Fruit fly (Drosophila melanogaster) S2 (cell line): ENCODE data around the gene CG13634.

ENCODE experiments used
- CG8478 ChIP-seq: fragments of >200 bp; optimal IDR thresholded peaks from 2 replicates; lab custom pipeline; 2018
- CTCF ChIP-seq, 2 experiments: fragments of >200 bp; optimal IDR thresholded peaks; 2 replicates each; lab custom pipeline; 2018

Gene CG13634

dm6 chr3R:24766684-24767083 is 23.3 kb downstream of the CG13634 start:
- TF ChIP-seq CTCF (optimal IDR thresholded peaks at IDR 0.05; lab: Kevin White, UChicago) (no peak), CG8478 (no peak)

DNA sequence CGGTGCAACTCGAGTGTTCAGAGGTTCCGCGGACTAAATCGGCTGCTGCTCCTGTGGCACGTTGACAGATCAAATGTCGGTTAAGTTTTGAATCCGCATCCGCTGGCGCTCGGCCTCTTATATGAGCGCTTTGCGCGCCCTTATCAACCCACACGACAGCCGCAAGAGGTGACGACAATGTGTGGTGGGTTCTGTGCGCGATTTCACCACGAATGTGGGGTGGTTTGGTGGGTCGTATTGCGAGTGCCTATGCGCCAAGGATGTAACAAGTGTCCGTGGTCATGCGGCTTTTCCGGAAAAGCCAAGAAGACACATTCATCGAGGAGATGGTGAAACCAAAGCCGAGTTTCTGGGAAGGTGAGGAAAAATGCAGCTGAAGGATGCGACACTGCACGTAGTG is 25.0 kb downstream of the CG13634 start, which contains the start of gene AstA:
Gene AstA (minus strand): TSS at position 101 of the 400 bp plus-strand sequence.
- TF ChIP-seq CG8478 = no peak
- no peak for TF ChIP-seq CTCF (optimal IDR thresholded peaks at IDR 0.05; lab: Kevin White, UChicago)

DNA sequence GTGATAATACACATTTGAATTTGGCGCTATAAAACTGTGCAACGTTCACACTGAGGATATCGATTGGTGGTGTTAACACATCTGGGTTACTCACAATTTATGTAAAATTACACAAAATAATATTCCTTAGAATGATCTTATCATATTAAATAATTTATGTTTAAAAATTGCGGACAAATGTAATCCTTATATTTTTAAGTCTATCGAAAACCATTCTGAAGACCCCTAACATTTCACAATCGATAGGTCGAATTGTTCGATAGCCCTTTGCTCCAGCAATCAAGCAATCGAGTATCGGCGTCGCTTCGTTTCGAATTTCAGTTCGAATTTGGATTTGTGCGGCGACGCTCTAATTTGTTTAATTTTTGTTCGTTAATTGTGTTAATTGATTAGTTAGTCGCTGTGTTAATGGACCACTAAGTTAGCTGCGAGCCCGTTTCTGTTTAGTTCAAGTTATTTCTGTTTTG is 36.3 kb downstream of the CG13634 start, which contains the start of gene asp:
Gene asp (plus strand): TSS at position 289 of the 467 bp plus-strand sequence.
- TF ChIP-seq CTCF (optimal IDR thresholded peaks at IDR 0.05; lab: Kevin White, UChicago) (no peak), CG8478 (no peak)

DNA sequence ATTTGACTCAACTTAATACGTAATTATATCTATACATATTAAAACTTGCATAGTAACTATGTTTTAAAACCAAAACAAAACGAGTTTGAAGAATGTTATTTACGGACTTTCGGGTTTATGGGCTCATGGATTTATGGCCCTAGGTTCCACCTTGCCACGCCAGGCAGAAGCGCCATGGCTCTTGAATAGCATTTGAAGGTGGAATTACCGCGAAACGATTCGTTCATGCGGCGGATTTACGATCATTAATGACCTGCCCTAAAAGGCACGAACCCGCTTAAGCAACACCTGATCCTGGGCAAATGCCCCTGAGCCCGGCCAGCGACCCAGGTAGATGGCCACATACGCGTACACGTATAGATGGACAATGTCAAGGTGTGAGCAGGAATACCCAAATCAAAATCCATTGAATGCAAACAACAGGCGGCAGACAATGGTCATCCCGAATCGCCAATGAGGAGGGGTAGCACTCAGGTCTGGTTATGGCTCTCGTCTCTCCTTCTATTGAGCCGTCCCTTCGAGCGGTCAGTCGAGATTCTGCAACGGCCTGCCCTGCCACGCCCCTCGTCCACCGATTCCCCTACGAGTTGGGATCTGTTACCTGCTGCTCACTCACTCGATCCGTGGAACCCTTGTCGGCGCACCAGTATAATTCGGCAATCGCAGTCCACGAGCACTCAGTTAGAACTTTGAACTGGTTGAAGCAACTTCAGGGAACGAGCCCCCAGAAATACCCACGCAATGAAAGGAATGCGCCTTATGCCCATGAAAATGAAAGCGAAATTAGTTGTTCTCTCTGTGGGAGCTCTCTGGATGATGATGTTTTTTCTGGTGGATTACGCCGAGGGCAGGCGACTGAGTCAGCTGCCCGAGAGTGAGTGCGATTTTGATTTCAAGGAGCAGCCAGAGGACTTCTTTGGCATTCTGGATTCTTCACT is 40.6 kb downstream of the CG13634 start, which contains the start of gene tld:
Gene tld (plus strand): TSS at position 677 of the 938 bp plus-strand sequence.
- no peak for TF ChIP-seq CG8478
- TF ChIP-seq CTCF (optimal IDR thresholded peaks at IDR 0.05; lab: Kevin White, UChicago) = no peak
